Worm (Caenorhabditis elegans): Measurements from ENCODE around the gene lsm-7.

DNA sequence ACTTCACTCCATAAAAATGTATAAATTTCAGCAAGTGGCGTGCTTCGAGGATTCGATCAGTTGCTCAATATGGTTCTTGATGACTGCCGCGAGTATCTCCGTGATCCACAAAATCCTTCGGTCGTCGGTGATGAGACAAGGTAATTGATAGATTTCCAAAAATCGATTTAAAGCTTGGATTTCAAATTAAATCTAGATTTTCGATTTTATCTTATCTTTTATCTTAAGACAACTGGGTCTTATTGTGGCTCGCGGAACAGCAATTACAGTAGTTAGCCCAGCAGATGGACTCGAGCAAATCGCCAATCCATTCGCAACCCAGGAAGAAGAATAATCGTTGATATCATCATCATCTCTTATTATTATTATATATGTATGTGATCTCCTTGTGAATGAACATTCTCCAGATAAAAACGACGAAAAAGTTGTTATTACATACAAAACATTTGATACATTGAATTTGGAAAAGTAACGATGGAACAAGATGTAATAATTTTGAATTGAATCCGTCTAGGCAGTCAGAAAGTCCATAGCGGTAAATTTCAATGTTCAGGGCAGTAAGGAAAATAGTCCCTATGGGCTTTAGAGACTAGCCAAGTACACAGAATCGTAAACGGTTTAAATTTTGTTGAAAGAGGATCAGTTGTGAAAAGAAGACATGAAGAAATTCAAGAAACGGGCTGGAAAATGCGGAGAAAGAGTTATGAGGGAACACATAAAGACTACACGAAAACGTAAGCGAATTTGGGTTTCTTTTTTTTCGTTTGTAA is 660 bp downstream of the lsm-7 start:
- no peak for TF ChIP-seq ceh-82 (tag; optimal IDR thresholded peaks at IDR 0.05)
- TF ChIP-seq nhr-237 (tag; optimal IDR thresholded peaks at IDR 0.05): no peak
- peak; percentile 84 for TF ChIP-seq zfp-3 (GFP tag; conservative IDR thresholded peaks at IDR 0.05)
- peak; percentile 70 for TF ChIP-seq dve-1 (tag; optimal IDR thresholded peaks at IDR 0.05; ENCODE audit: insufficient read depth)
- no peak for TF ChIP-seq lin-39 (tag; optimal IDR thresholded peaks at IDR 0.05)
- TF ChIP-seq F49E8.2 (tag; optimal IDR thresholded peaks at IDR 0.05; ENCODE audit: borderline replicate concordance): no peak
- no peak for TF ChIP-seq skn-1 (tag; optimal IDR thresholded peaks at IDR 0.05)
- peak; percentile 14; the same call in 1 of the 2 replicates for TF ChIP-seq lim-7 (GFP tag; IDR thresholded peaks at IDR 0.05)
- TF ChIP-seq mep-1 (tag; optimal IDR thresholded peaks at IDR 0.05): peak; percentile 60
- TF ChIP-seq nhr-77 (tag; optimal IDR thresholded peaks at IDR 0.05): peak; percentile 70
- TF ChIP-seq ztf-11 (tag; optimal IDR thresholded peaks at IDR 0.05): no peak
- TF ChIP-seq ztf-7 (tag; optimal IDR thresholded peaks at IDR 0.05): no peak

All from whole organism, L4 larva.